Fruit fly (Drosophila melanogaster): Measurements from ENCODE around the gene CG10341.

- TF ChIP-seq ss (GFP tag; optimal IDR thresholded peaks at IDR 0.05) (no peak), CG11294 (GFP tag; IDR thresholded peaks at IDR 0.05) (no peak), CG9139 (GFP tag; optimal IDR thresholded peaks at IDR 0.05) (no peak), Lpt (GFP tag; optimal IDR thresholded peaks at IDR 0.05) (no peak), Ets96B (tag; optimal IDR thresholded peaks at IDR 0.05) (no peak), CG16779 (tag; optimal IDR thresholded peaks at IDR 0.05) (no peak), CG32006 (GFP tag; optimal IDR thresholded peaks at IDR 0.05) (no peak)
Measured at dm6 chr2L:18674994-18675393, 23.5 kb upstream of the CG10341 start, which contains the start of gene Mst36Fb.

All from whole organism, prepupa.